Worm (Caenorhabditis elegans) whole organism, late embryonic: ENCODE measurements around the gene gcy-13.
"Not testable (repeated sequence)": the region's sequence is repeated elsewhere in the genome, so short reads cannot be mapped to it uniquely, and the experiment has no call there.

Experiments
- F13H6.1 ChIP-seq: sonication (generic microtip); optimal IDR thresholded peaks from 2 replicates; lab custom pipeline; 2016; ENCODE audit warnings: missing genetic modification characterization, missing compliant biosample characterization
- ceh-18 ChIP-seq: sonication (generic microtip); optimal IDR thresholded peaks from 2 replicates; lab custom pipeline; 2016; ENCODE audit warnings: missing genetic modification characterization, missing compliant biosample characterization
- ceh-22 ChIP-seq: sonication (generic microtip); optimal IDR thresholded peaks from 2 replicates; lab custom pipeline; 2017; ENCODE audit warnings: missing biosample characterization, missing genetic modification characterization
- ceh-24 ChIP-seq: sonication (generic microtip); optimal IDR thresholded peaks from 2 replicates; lab custom pipeline; 2016; ENCODE audit warnings: mild to moderate bottlenecking, missing genetic modification characterization, missing compliant biosample characterization
- ceh-31 ChIP-seq: sonication (generic microtip); optimal IDR thresholded peaks from 2 replicates; lab custom pipeline; 2016; ENCODE audit warnings: missing genetic modification characterization, missing compliant biosample characterization
- ceh-34 ChIP-seq: sonication (generic microtip); optimal IDR thresholded peaks from 2 replicates; lab custom pipeline; 2016; ENCODE audit warnings: mild to moderate bottlenecking, missing genetic modification characterization, missing compliant biosample characterization
- ceh-45 ChIP-seq: fragments of 200-800 bp; sonication (Bioruptor generic); IDR thresholded peaks from 2 replicates; pipeline ENCODE4 v1.3.6; 2022; ENCODE audit warnings: missing genetic modification reagents, missing genetic modification characterization, missing compliant biosample characterization
- ceh-48 ChIP-seq: sonication (generic microtip); optimal IDR thresholded peaks from 2 replicates; lab custom pipeline; 2016; ENCODE audit warnings: missing genetic modification characterization, inconsistent platforms, missing compliant biosample characterization
- ceh-6 ChIP-seq: fragments of 200-800 bp; sonication (Bioruptor generic); optimal IDR thresholded peaks from 2 replicates; lab custom pipeline; 2018; ENCODE audit warnings: mild to moderate bottlenecking, missing genetic modification characterization, missing compliant biosample characterization
- dmd-4 ChIP-seq: sonication (generic microtip); optimal IDR thresholded peaks from 2 replicates; lab custom pipeline; 2016; ENCODE audit warnings: borderline replicate concordance, missing genetic modification characterization, missing compliant biosample characterization
- dve-1 ChIP-seq: sonication (generic microtip); optimal IDR thresholded peaks from 2 replicates; lab custom pipeline; 2017; ENCODE audit warnings: antibody characterized with exemption, mild to moderate bottlenecking, missing genetic modification characterization, missing compliant biosample characterization
- elt-2 ChIP-seq: sonication (generic microtip); optimal IDR thresholded peaks from 2 replicates; lab custom pipeline; 2016; ENCODE audit warnings: missing genetic modification reagents, missing genetic modification characterization, missing compliant biosample characterization
- elt-4 ChIP-seq: sonication (generic microtip); optimal IDR thresholded peaks from 2 replicates; lab custom pipeline; 2016; ENCODE audit warnings: missing genetic modification characterization, missing compliant biosample characterization
- fax-1 ChIP-seq: sonication (generic microtip); optimal IDR thresholded peaks from 2 replicates; lab custom pipeline; 2016; ENCODE audit warnings: missing genotype, missing genetic modification characterization, missing compliant biosample characterization
- fkh-10 ChIP-seq: fragments of 150-350 bp; optimal IDR thresholded peaks from 2 replicates; lab custom pipeline; 2014; ENCODE audit warnings: missing biosample characterization, missing genetic modification reagents, missing genetic modification characterization
- fkh-6 ChIP-seq: sonication (generic microtip); optimal IDR thresholded peaks from 2 replicates; lab custom pipeline; 2016; ENCODE audit warnings: missing genetic modification characterization, missing compliant biosample characterization
- gmeb-2 ChIP-seq: sonication (generic microtip); optimal IDR thresholded peaks from 2 replicates; lab custom pipeline; 2016; ENCODE audit warnings: missing genetic modification characterization, inconsistent platforms, missing compliant biosample characterization
- hlh-13 ChIP-seq: fragments of 200-800 bp; sonication (Bioruptor generic); optimal IDR thresholded peaks from 2 replicates; lab custom pipeline; 2018; ENCODE audit warnings: mild to moderate bottlenecking, missing genetic modification characterization, missing compliant biosample characterization
- hlh-8 ChIP-seq: sonication (generic microtip); optimal IDR thresholded peaks from 2 replicates; lab custom pipeline; 2016; ENCODE audit warnings: missing genotype, missing genetic modification characterization, missing compliant biosample characterization
- lim-6 ChIP-seq: sonication (generic microtip); optimal IDR thresholded peaks from 2 replicates; lab custom pipeline; 2016; ENCODE audit warnings: missing genetic modification characterization, missing compliant biosample characterization
- madf-2 ChIP-seq: sonication (generic microtip); optimal IDR thresholded peaks from 2 replicates; lab custom pipeline; 2017; ENCODE audit warnings: missing genetic modification characterization, missing compliant biosample characterization
- nhr-11 ChIP-seq: fragments of 150-350 bp; optimal IDR thresholded peaks from 2 replicates; lab custom pipeline; 2014; ENCODE audit warnings: missing biosample characterization, missing genetic modification characterization
- npax-4 ChIP-seq: sonication (generic microtip); optimal IDR thresholded peaks from 2 replicates; lab custom pipeline; 2016; ENCODE audit warnings: missing genetic modification characterization, missing compliant biosample characterization
- pag-3 ChIP-seq: sonication (generic microtip); optimal IDR thresholded peaks from 2 replicates; lab custom pipeline; 2016; ENCODE audit warnings: missing compliant biosample characterization, missing genetic modification characterization, borderline replicate concordance
- pros-1 ChIP-seq: fragments of 150-350 bp; optimal IDR thresholded peaks from 2 replicates; lab custom pipeline; 2014; ENCODE audit warnings: missing biosample characterization, missing genetic modification reagents, missing genetic modification characterization
- ref-2 ChIP-seq: sonication (generic microtip); optimal IDR thresholded peaks from 2 replicates; lab custom pipeline; 2016; ENCODE audit warnings: missing genetic modification characterization, missing compliant biosample characterization
- rnt-1 ChIP-seq: sonication (generic microtip); optimal IDR thresholded peaks from 2 replicates; lab custom pipeline; 2016; ENCODE audit warnings: missing genetic modification characterization, missing compliant biosample characterization
- sdc-2 ChIP-seq: sonication (generic microtip); optimal IDR thresholded peaks from 2 replicates; lab custom pipeline; 2016; ENCODE audit warnings: missing genotype, missing genetic modification characterization, missing compliant biosample characterization
- sox-2 ChIP-seq: fragments of 200-800 bp; sonication (Bioruptor generic); IDR thresholded peaks from 2 replicates; pipeline ENCODE4 v1.3.6; 2022; ENCODE audit warnings: missing genetic modification reagents, missing genetic modification characterization, missing compliant biosample characterization
- syd-9 ChIP-seq: sonication (generic microtip); optimal IDR thresholded peaks from 2 replicates; lab custom pipeline; 2016; ENCODE audit warnings: mild to moderate bottlenecking, missing genetic modification characterization, moderate library complexity, missing compliant biosample characterization
- tbx-2 ChIP-seq: sonication (generic microtip); optimal IDR thresholded peaks from 2 replicates; lab custom pipeline; 2016; ENCODE audit warnings: missing genetic modification characterization, missing compliant biosample characterization
- tbx-7 ChIP-seq: sonication (generic microtip); optimal IDR thresholded peaks from 2 replicates; lab custom pipeline; 2016; ENCODE audit warnings: missing genotype, missing genetic modification characterization, missing compliant biosample characterization
- ttx-3 ChIP-seq: sonication (generic microtip); optimal IDR thresholded peaks from 2 replicates; lab custom pipeline; 2016; ENCODE audit warnings: missing genetic modification reagents, missing genetic modification characterization, missing compliant biosample characterization
- unc-55 ChIP-seq: sonication (generic microtip); optimal IDR thresholded peaks from 2 replicates; lab custom pipeline; 2017; ENCODE audit warnings: missing biosample characterization, missing genetic modification reagents, missing genetic modification characterization
- unc-86 ChIP-seq: sonication (generic microtip); optimal IDR thresholded peaks from 2 replicates; lab custom pipeline; 2016; ENCODE audit warnings: missing genetic modification characterization, missing compliant biosample characterization
- zip-5 ChIP-seq: sonication (generic microtip); optimal IDR thresholded peaks from 2 replicates; lab custom pipeline; 2016; ENCODE audit warnings: missing genetic modification characterization, missing compliant biosample characterization

gcy-13 gene

DNA sequence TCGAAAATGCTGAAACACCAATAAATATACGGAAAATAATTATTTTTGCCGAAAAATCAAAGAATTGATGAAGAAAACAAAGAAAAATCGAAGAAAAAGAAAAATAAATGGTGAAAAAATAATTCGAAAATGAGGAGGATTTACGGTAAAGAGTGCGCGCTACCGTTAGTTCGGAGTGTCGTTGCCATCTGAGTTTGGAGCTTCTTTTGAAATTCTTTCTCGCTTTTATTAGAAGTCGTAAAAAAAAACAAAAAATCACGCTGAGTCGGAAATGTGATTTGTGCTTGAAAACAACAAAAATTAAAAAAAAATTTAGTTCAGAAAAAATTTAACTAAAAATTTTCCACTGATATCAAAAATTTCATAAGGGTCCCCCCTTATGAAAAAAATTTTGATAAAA lies 4.9 kb upstream of the gcy-13 start, which contains the start of gene F23H12.10:
TSS of gene F23H12.10 (minus strand) at position 12 of the 400 bp plus-strand sequence.
- not testable (repeated sequence) for TF ChIP-seq ceh-34 (tag; lab: Kevin White, UChicago); unc-55 (GFP tag; lab: Kevin White, UChicago); fkh-10 (GFP tag; lab: Kevin White, UChicago)
- TF ChIP-seq, all 69 proteins: peak for 0; not testable (repeated sequence) for 69

DNA sequence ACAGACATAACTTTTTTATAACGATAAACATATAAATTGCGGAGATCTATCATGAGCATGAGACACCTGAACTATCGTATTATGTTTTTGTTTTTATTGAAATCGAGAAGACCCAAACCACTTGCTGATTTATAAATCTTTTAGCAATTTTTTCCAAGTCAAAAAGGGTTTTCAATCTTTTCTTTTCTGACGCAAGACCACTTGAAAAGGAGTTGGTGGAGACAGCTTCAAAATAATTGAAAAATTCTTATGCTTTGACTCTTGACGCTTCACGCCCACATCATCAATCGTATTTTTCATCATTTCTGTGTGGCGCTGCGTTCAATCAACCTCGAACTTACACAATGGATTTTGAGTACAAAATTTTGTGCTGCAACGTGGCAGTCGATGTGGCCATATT lies 2.0 kb upstream of the gcy-13 start, which contains the start of gene F23H12.7:
TSS of gene F23H12.7 (plus strand) at position 301 of the 400 bp plus-strand sequence.
- TF ChIP-seq dmd-4 (tag; lab: Kevin White, UChicago) (no peak), tbx-7 (tag; lab: Kevin White, UChicago) (no peak), pros-1 (no peak), gmeb-2 (tag; lab: Kevin White, UChicago) (no peak), madf-2 (tag; lab: Kevin White, UChicago) (no peak)

DNA sequence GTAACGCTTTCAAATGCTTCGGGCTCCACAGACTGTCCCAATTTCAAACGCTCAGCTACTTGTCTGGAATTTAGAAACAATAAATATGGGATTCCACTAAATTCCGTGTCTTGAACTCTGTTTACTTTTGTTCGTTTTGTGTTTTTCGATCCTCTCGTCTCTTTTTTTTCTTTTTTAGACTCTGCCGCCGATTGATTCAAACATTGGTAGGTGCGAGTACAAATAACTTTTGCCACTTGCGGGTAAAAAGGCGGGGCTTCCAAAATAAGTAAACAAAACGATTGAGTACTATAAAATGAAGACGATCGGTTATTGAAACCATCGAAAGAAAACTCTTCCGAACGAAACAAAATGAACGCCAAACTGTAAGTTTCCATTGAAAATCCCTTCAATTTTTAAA lies 4.2 kb downstream of the gcy-13 start, which contains the start of gene fipr-2:
TSS of gene fipr-2 (plus strand) at position 245 of the 400 bp plus-strand sequence.
- TF ChIP-seq rnt-1 (tag; lab: Kevin White, UChicago) (no peak), elt-2 (tag; lab: Kevin White, UChicago) (no peak), dmd-4 (tag; lab: Kevin White, UChicago) (no peak), sdc-2 (tag; lab: Kevin White, UChicago) (no peak), sox-2 (GFP tag; lab: Robert Waterston, UW) (no peak), ttx-3 (tag; lab: Kevin White, UChicago) (no peak), elt-4 (tag; lab: Kevin White, UChicago) (no peak), gmeb-2 (tag; lab: Kevin White, UChicago) (no peak), nhr-11 (tag; lab: Kevin White, UChicago) (no peak), ceh-48 (tag; lab: Kevin White, UChicago) (no peak), ceh-24 (tag; lab: Kevin White, UChicago) (no peak), F13H6.1 (tag; lab: Kevin White, UChicago) (no peak), ceh-45 (GFP tag; lab: Robert Waterston, UW) (no peak), ref-2 (tag; lab: Kevin White, UChicago) (no peak), syd-9 (no peak), zip-5 (tag; lab: Kevin White, UChicago) (no peak)

- TF ChIP-seq pag-3 (tag; lab: Kevin White, UChicago) (no peak), tbx-7 (tag; lab: Kevin White, UChicago) (no peak), hlh-8 (tag; lab: Kevin White, UChicago) (no peak), pros-1 (no peak), tbx-2 (tag; lab: Kevin White, UChicago) (no peak), fkh-6 (tag; lab: Kevin White, UChicago) (no peak), ttx-3 (tag; lab: Kevin White, UChicago) (no peak)
These were observed 7.7 kb downstream of the gcy-13 start, which contains the start of gene fipr-1 for ce11 chrV:12361644-12362043. fipr-1 (minus strand) TSS chrV:12361744.

DNA sequence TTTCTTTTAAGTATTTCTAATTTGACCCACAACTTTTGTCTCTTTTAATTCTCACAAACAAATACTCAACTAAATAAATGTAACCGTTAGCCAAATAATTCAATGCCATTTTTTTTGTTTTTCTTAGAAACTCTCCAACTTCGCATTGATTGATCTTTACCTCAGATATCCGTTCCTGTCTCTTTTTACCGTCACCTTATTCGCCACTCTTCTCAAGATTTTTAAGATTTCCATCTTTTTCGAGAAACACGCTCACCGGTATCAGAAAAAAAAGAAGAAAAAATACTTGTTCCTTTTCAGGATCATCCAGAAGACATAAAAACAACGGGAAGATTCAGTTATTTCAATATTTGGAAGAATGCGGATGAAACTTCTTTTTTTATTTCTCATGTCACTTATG lies 11.0 kb downstream of the gcy-13 start, which contains the start of gene F23H12.5:
TSS of gene F23H12.5 (plus strand) at position 301 of the 400 bp plus-strand sequence.
- TF ChIP-seq ceh-18 (no peak), ceh-31 (tag; lab: Kevin White, UChicago) (no peak), ceh-22 (no peak), ceh-6 (GFP tag; lab: Kevin White, UChicago) (no peak), npax-4 (tag; lab: Kevin White, UChicago) (no peak)

DNA sequence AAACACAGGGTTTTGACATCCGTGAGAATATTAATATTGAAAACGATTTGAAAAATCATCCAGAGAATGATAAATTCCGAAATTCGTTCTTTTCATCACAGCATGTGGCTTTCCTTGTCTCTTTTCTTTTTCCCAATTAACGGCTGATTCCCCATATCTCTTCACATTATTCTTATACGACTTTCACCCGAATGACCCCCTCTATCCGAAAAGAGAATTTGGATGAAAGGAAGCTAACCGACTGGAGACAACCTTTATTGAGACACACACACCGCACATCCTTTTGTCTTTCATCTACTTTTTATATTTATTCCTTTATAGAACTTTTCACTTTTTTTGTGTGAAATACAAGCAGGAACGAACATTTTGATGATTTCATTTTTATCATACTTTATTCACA lies 11.7 kb downstream of the gcy-13 start:
- TF ChIP-seq hlh-13 (GFP tag; lab: Kevin White, UChicago) (no peak), fkh-10 (GFP tag; lab: Kevin White, UChicago) (no peak), ceh-31 (tag; lab: Kevin White, UChicago) (no peak), dve-1 (no peak), elt-4 (tag; lab: Kevin White, UChicago) (no peak), lim-6 (tag; lab: Kevin White, UChicago) (no peak), unc-86 (tag; lab: Kevin White, UChicago) (no peak), fax-1 (tag; lab: Kevin White, UChicago) (no peak), ceh-24 (tag; lab: Kevin White, UChicago) (no peak), madf-2 (tag; lab: Kevin White, UChicago) (no peak), gmeb-2 (tag; lab: Kevin White, UChicago) (no peak), ceh-22 (no peak), ref-2 (tag; lab: Kevin White, UChicago) (no peak), ttx-3 (tag; lab: Kevin White, UChicago) (no peak), pros-1 (no peak)
